Worm (Caenorhabditis elegans): ENCODE results near the gene pole-2.

The pole-2 gene

ce11 chrIV:8691486-8691885 lies 5.1 kb upstream of the pole-2 start, which contains the start of the genes hst-1 and ints-6 (continued):
- TF ChIP-seq sma-3 (GFP tag; optimal IDR thresholded peaks at IDR 0.05): peak; percentile 15

DNA sequence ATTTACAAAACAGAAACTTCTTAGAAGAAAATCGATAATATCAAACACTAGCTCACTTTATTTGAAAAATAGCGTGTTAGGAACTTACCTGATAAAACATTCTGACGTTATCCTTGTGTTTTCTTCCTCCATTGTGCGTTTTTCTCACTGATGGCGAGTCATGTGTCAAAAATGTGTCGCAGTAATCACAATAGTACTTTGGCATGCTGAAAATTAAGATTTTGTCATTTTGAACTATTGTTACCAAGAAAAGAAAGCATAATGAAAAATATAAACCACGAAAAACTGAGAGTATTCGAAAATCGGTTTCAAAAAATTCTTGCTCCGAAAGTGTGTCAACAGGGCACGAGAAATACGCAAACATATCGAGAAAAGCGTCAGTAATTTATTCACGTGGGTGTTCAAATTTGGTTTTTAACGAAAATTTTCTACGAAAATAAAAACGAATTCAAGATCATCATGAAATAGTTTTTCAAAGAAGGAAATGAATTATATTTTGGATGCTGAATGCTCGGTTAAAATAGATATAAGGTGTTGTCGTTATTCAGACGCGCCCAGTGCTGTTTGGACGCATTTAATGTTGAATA lies 1.3 kb upstream of the pole-2 start, which contains the start of gene snrp-3:
TSS of gene snrp-3 (minus strand) at position 206 of the 587 bp plus-strand sequence.
- TF ChIP-seq lin-13 (GFP tag; optimal IDR thresholded peaks at IDR 0.05) (peak; percentile 86), Y55F3AM.14 (GFP tag; optimal IDR thresholded peaks at IDR 0.05) (no peak), sma-9 (GFP tag; optimal IDR thresholded peaks at IDR 0.05) (peak; percentile 79), sma-9 (tag; optimal IDR thresholded peaks at IDR 0.05) (no peak), nhr-11 (tag; optimal IDR thresholded peaks at IDR 0.05) (no peak), nhr-12 (tag; optimal IDR thresholded peaks at IDR 0.05) (no peak), sem-4 (tag; optimal IDR thresholded peaks at IDR 0.05) (peak; percentile 62), C34F6.9 (tag; optimal IDR thresholded peaks at IDR 0.05) (peak; percentile 96), lin-39 (tag; optimal IDR thresholded peaks at IDR 0.05) (no peak), nhr-129 (tag; optimal IDR thresholded peaks at IDR 0.05) (peak; percentile 79), sma-3 (GFP tag; optimal IDR thresholded peaks at IDR 0.05) (peak; percentile 71), ztf-1 (GFP tag; conservative IDR thresholded peaks at IDR 0.05) (no peak), crh-2 (tag; optimal IDR thresholded peaks at IDR 0.05) (peak; percentile 86), R02D3.7 (tag; optimal IDR thresholded peaks at IDR 0.05) (peak; percentile 16), mdl-1 (tag; optimal IDR thresholded peaks at IDR 0.05) (peak in 1 of 2 experiments; percentile 75), fos-1 (tag; optimal IDR thresholded peaks at IDR 0.05) (peak; percentile 43), lin-11 (tag; optimal IDR thresholded peaks at IDR 0.05) (no peak), nhr-10 (tag; optimal IDR thresholded peaks at IDR 0.05) (peak; percentile 48), ztf-4 (tag; optimal IDR thresholded peaks at IDR 0.05) (peak; percentile 30), mab-5 (tag; optimal IDR thresholded peaks at IDR 0.05) (peak; percentile 73), zag-1 (tag; optimal IDR thresholded peaks at IDR 0.05) (peak; percentile 32), nhr-21 (tag; optimal IDR thresholded peaks at IDR 0.05) (peak; percentile 78), nhr-25 (tag; optimal IDR thresholded peaks at IDR 0.05) (peak; percentile 90), egl-27 (tag; optimal IDR thresholded peaks at IDR 0.05) (peak; percentile 66), ama-1 (optimal IDR thresholded peaks at IDR 0.05) (peak; percentile 69), peb-1 (tag; optimal IDR thresholded peaks at IDR 0.05) (no peak), unc-55 (GFP tag; optimal IDR thresholded peaks at IDR 0.05) (peak; percentile 94), F13H6.1 (tag; optimal IDR thresholded peaks at IDR 0.05) (peak; percentile 83), aly-2 (tag; optimal IDR thresholded peaks at IDR 0.05) (no peak), ceh-82 (tag; optimal IDR thresholded peaks at IDR 0.05) (no peak), nhr-6 (tag; optimal IDR thresholded peaks at IDR 0.05) (peak; percentile 78), lsy-2 (tag; optimal IDR thresholded peaks at IDR 0.05) (peak; percentile 85 to 94), elt-3 (tag; optimal IDR thresholded peaks at IDR 0.05) (no peak), gmeb-1 (tag; optimal IDR thresholded peaks at IDR 0.05) (peak; percentile 97), dmd-4 (tag; optimal IDR thresholded peaks at IDR 0.05) (no peak), snpc-4 (tag; optimal IDR thresholded peaks at IDR 0.05) (peak; percentile 55), elt-1 (tag; optimal IDR thresholded peaks at IDR 0.05) (no peak), ZK546.5 (tag; optimal IDR thresholded peaks at IDR 0.05) (no peak)

DNA sequence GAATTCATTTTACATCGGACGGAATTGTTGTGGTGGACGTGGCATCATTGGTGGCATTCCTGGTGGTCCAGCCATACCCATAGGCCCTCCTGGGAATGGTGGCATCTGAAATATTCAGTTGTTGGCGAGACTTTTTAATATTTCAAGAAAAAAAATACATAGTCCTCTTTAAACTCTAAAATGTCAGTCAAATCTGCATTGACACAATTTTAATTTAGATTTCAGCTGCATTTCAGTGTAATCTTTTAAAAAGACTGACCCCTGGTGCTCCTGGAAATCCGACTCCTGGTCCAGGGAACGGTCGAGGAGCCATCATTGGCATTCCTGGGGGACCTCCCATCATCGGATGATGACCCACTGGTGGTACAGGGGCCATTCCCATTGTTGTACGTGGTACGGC lies 556 bp upstream of the pole-2 start:
- TF ChIP-seq ztf-4 (tag; optimal IDR thresholded peaks at IDR 0.05) (no peak), ama-1 (optimal IDR thresholded peaks at IDR 0.05) (no peak), sem-4 (tag; optimal IDR thresholded peaks at IDR 0.05) (no peak), nhr-21 (tag; optimal IDR thresholded peaks at IDR 0.05) (no peak), snpc-4 (tag; optimal IDR thresholded peaks at IDR 0.05) (no peak), lsy-2 (tag; optimal IDR thresholded peaks at IDR 0.05) (no peak), ztf-11 (tag; optimal IDR thresholded peaks at IDR 0.05) (no peak), C34F6.9 (tag; optimal IDR thresholded peaks at IDR 0.05) (no peak), R02D3.7 (tag; optimal IDR thresholded peaks at IDR 0.05) (no peak), ceh-82 (tag; optimal IDR thresholded peaks at IDR 0.05) (no peak), F13H6.1 (tag; optimal IDR thresholded peaks at IDR 0.05) (no peak), aly-2 (tag; optimal IDR thresholded peaks at IDR 0.05) (no peak), unc-55 (GFP tag; optimal IDR thresholded peaks at IDR 0.05) (no peak), alr-1 (tag; optimal IDR thresholded peaks at IDR 0.05) (no peak), nhr-23 (tag; optimal IDR thresholded peaks at IDR 0.05) (no peak), fos-1 (tag; optimal IDR thresholded peaks at IDR 0.05) (no peak)
